Worm (Caenorhabditis elegans): Measurements from ENCODE around the gene C50D2.6.

ce11 chrII:67663-68062 is 16.6 kb upstream of the C50D2.6 start:
- TF ChIP-seq flt-1 (GFP tag; IDR thresholded peaks at IDR 0.05) (no peak), T22C8.4 (GFP tag; IDR thresholded peaks at IDR 0.05) (no peak), cog-1 (tag; optimal IDR thresholded peaks at IDR 0.05) (no peak), ztf-23 (GFP tag; IDR thresholded peaks at IDR 0.05) (no peak), ref-1 (GFP tag; conservative IDR thresholded peaks at IDR 0.05) (no peak), med-1 (GFP tag; optimal IDR thresholded peaks at IDR 0.05; ENCODE audit: insufficient read depth) (no peak)

Measured in whole organism, midembryonic.